Worm (Caenorhabditis elegans): ENCODE measurements around the gene W05B10.6.

Gene W05B10.6

DNA sequence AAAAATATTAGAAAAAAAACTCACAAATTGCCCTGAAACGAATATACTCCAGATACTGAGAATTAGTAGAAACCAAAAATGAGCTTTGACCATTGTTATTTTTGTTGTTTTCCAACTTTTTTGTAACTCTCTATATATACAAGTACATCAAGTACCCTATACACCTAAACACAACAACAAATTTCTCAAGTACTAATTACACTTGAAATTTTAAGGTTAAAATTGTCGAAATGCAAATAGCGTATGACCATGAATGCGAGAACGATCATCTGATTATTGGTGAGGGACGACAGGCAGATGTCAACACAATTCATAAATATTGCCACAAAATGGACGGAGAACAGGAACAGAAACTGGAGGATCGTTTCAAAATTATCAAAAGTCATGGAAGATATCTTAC is 33.7 kb downstream of the W05B10.6 start, which contains the start of gene F56H9.9:
Gene F56H9.9, minus strand, starts transcription at position 101 of the 400 bp plus-strand sequence.
- no peak for TF ChIP-seq B0310.2 (tag; optimal IDR thresholded peaks at IDR 0.05)
- no peak for TF ChIP-seq hmg-4 (GFP tag; optimal IDR thresholded peaks at IDR 0.05)
- TF ChIP-seq hmbx-1 (tag; optimal IDR thresholded peaks at IDR 0.05), result no peak
- no peak for TF ChIP-seq ets-7 (tag; optimal IDR thresholded peaks at IDR 0.05)
- TF ChIP-seq tbx-11 (GFP tag; IDR thresholded peaks at IDR 0.05), result no peak
- no peak for TF ChIP-seq flt-1 (GFP tag; IDR thresholded peaks at IDR 0.05)
- TF ChIP-seq ceh-13 (GFP tag; optimal IDR thresholded peaks at IDR 0.05), result no peak
- no peak for TF ChIP-seq scrt-1 (GFP tag; IDR thresholded peaks at IDR 0.05)
- TF ChIP-seq pes-1 (GFP tag; IDR thresholded peaks at IDR 0.05), result no peak
- TF ChIP-seq ama-1 (optimal IDR thresholded peaks at IDR 0.05), result no peak
- no peak for TF ChIP-seq tra-4 (tag; optimal IDR thresholded peaks at IDR 0.05)
- no peak for TF ChIP-seq F13C5.2 (tag; optimal IDR thresholded peaks at IDR 0.05)
- TF ChIP-seq hnd-1 (tag; optimal IDR thresholded peaks at IDR 0.05), result no peak
- no peak for TF ChIP-seq ceh-36 (tag; optimal IDR thresholded peaks at IDR 0.05)
- no peak for TF ChIP-seq sea-1 (GFP tag; conservative IDR thresholded peaks at IDR 0.05)
- TF ChIP-seq tbx-37 (GFP tag; conservative IDR thresholded peaks at IDR 0.05), result no peak
- no peak for TF ChIP-seq aly-1 (tag; optimal IDR thresholded peaks at IDR 0.05)

DNA sequence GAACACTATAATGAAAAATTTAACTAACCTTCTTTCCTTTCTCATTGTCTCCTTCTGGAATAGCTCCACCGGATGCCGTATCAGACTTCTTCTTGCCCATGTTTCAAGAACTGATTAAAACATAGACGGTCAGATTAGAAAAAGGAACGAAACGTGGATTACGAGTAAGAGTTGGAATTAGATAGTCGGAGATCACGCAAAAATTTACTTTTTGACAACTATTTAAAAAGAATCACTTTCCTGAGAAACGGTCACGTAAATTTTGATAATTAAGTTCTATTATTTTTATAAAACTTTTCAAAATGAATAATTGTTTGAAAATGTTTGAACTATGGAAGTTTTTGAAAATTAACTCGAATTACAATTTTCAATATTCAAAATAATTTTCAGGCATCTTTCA is 45.9 kb downstream of the W05B10.6 start, which contains the start of gene cyc-2.2:
Gene cyc-2.2, minus strand, starts transcription at position 101 of the 400 bp plus-strand sequence.
- TF ChIP-seq F13C5.2 (tag; optimal IDR thresholded peaks at IDR 0.05) (no peak), pes-1 (GFP tag; IDR thresholded peaks at IDR 0.05) (no peak), scrt-1 (GFP tag; IDR thresholded peaks at IDR 0.05) (no peak), ets-7 (tag; optimal IDR thresholded peaks at IDR 0.05) (no peak), tbx-37 (GFP tag; conservative IDR thresholded peaks at IDR 0.05) (no peak), tra-4 (tag; optimal IDR thresholded peaks at IDR 0.05) (no peak), flt-1 (GFP tag; IDR thresholded peaks at IDR 0.05) (no peak), tbx-11 (GFP tag; IDR thresholded peaks at IDR 0.05) (no peak), aly-1 (tag; optimal IDR thresholded peaks at IDR 0.05) (no peak), ceh-13 (GFP tag; optimal IDR thresholded peaks at IDR 0.05) (no peak), hmg-4 (GFP tag; optimal IDR thresholded peaks at IDR 0.05) (no peak)

DNA sequence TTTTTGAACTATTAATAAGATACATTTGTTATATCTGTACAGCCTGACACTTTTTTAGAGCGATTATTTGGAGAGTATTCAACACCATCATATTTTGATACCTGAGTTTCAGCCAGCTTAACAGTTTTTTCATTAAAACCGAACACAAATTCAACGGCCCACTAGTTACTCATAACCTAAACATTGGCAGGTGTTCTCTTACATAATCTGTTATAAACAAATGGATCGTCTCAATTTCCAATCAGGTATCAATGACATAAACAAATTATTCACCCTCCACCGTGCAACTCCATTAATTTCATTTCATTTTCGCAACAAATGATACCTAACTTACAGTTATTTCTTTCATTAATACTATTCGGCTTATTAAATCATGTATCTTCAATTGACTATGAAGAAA is 47.0 kb downstream of the W05B10.6 start, which contains the start of gene cubn-1:
Gene cubn-1, plus strand, starts transcription at position 301 of the 400 bp plus-strand sequence.
- TF ChIP-seq tbx-37 (GFP tag; conservative IDR thresholded peaks at IDR 0.05) (no peak), ama-1 (optimal IDR thresholded peaks at IDR 0.05) (no peak), aly-1 (tag; optimal IDR thresholded peaks at IDR 0.05) (no peak), hmg-4 (GFP tag; optimal IDR thresholded peaks at IDR 0.05) (no peak), F13C5.2 (tag; optimal IDR thresholded peaks at IDR 0.05) (no peak), ceh-36 (tag; optimal IDR thresholded peaks at IDR 0.05) (no peak), pes-1 (GFP tag; IDR thresholded peaks at IDR 0.05) (no peak), ets-7 (tag; optimal IDR thresholded peaks at IDR 0.05) (no peak), tbx-11 (GFP tag; IDR thresholded peaks at IDR 0.05) (no peak), scrt-1 (GFP tag; IDR thresholded peaks at IDR 0.05) (no peak), ceh-13 (GFP tag; optimal IDR thresholded peaks at IDR 0.05) (no peak), hmbx-1 (tag; optimal IDR thresholded peaks at IDR 0.05) (no peak), hnd-1 (tag; optimal IDR thresholded peaks at IDR 0.05) (no peak), tra-4 (tag; optimal IDR thresholded peaks at IDR 0.05) (no peak)

DNA sequence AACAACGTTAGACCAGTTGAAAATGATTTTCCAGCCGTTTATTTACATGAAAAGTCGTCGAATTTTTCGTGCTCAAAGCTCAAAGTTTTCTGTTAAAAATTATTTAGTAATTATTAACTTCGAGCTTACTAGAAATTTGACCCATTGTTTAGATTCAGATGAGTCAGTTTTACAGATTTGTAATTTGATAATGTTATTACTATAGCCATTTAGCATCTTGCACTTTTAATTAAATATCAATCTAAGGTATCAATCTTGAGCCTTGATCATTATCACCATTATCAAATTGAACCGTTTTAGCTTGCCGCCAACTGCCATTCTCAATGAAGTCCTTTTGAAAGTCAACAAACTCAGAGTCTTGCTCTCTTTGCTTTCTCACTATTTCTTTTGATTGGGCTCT is 48.5 kb downstream of the W05B10.6 start, which contains the start of gene ZC116.1:
Gene ZC116.1, plus strand, starts transcription at position 301 of the 400 bp plus-strand sequence.
- TF ChIP-seq pes-1 (GFP tag; IDR thresholded peaks at IDR 0.05), result no peak
- TF ChIP-seq scrt-1 (GFP tag; IDR thresholded peaks at IDR 0.05), result no peak
- no peak for TF ChIP-seq B0310.2 (tag; optimal IDR thresholded peaks at IDR 0.05)
- TF ChIP-seq hmg-4 (GFP tag; optimal IDR thresholded peaks at IDR 0.05), result no peak
- TF ChIP-seq sea-1 (GFP tag; conservative IDR thresholded peaks at IDR 0.05), result no peak
- TF ChIP-seq tbx-37 (GFP tag; conservative IDR thresholded peaks at IDR 0.05), result no peak
- TF ChIP-seq flt-1 (GFP tag; IDR thresholded peaks at IDR 0.05), result no peak
- no peak for TF ChIP-seq ama-1 (optimal IDR thresholded peaks at IDR 0.05)
- TF ChIP-seq ets-7 (tag; optimal IDR thresholded peaks at IDR 0.05), result no peak
- no peak for TF ChIP-seq hmbx-1 (tag; optimal IDR thresholded peaks at IDR 0.05)
- TF ChIP-seq tbx-11 (GFP tag; IDR thresholded peaks at IDR 0.05), result no peak
- TF ChIP-seq ceh-36 (tag; optimal IDR thresholded peaks at IDR 0.05), result no peak
- no peak for TF ChIP-seq tra-4 (tag; optimal IDR thresholded peaks at IDR 0.05)
- TF ChIP-seq hnd-1 (tag; optimal IDR thresholded peaks at IDR 0.05), result no peak
- no peak for TF ChIP-seq ceh-13 (GFP tag; optimal IDR thresholded peaks at IDR 0.05)
- no peak for TF ChIP-seq aly-1 (tag; optimal IDR thresholded peaks at IDR 0.05)
- TF ChIP-seq F13C5.2 (tag; optimal IDR thresholded peaks at IDR 0.05), result no peak

DNA sequence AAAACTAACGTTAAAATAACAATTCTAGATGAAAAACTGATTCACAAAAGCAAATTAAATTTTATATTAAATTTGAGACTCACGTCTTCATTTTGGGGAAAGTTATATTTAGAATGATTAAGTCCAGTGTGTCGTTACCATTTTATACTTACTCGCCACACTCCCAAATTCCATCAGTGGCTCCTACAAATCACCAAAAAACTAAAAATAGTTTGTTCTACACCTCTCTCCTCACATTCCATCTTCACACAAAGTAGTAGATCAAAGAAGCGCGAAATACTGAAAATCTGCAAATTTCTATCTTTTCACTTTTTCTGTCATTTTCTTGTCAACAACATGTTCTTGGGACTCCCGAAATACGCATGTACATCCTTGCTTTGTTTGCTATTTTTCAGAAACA is 49.2 kb downstream of the W05B10.6 start, which contains the start of gene ZC116.5:
Gene ZC116.5, minus strand, starts transcription at position 101 of the 400 bp plus-strand sequence.
- TF ChIP-seq tra-4 (tag; optimal IDR thresholded peaks at IDR 0.05), result no peak
- TF ChIP-seq tbx-11 (GFP tag; IDR thresholded peaks at IDR 0.05), result no peak
- TF ChIP-seq B0310.2 (tag; optimal IDR thresholded peaks at IDR 0.05), result no peak
- TF ChIP-seq F13C5.2 (tag; optimal IDR thresholded peaks at IDR 0.05), result no peak
- TF ChIP-seq flt-1 (GFP tag; IDR thresholded peaks at IDR 0.05), result no peak
- TF ChIP-seq ceh-36 (tag; optimal IDR thresholded peaks at IDR 0.05), result no peak
- TF ChIP-seq hnd-1 (tag; optimal IDR thresholded peaks at IDR 0.05), result no peak
- TF ChIP-seq tbx-37 (GFP tag; conservative IDR thresholded peaks at IDR 0.05), result no peak
- TF ChIP-seq ets-7 (tag; optimal IDR thresholded peaks at IDR 0.05), result no peak
- no peak for TF ChIP-seq hmbx-1 (tag; optimal IDR thresholded peaks at IDR 0.05)
- no peak for TF ChIP-seq hmg-4 (GFP tag; optimal IDR thresholded peaks at IDR 0.05)
- no peak for TF ChIP-seq sea-1 (GFP tag; conservative IDR thresholded peaks at IDR 0.05)
- no peak for TF ChIP-seq aly-1 (tag; optimal IDR thresholded peaks at IDR 0.05)

DNA sequence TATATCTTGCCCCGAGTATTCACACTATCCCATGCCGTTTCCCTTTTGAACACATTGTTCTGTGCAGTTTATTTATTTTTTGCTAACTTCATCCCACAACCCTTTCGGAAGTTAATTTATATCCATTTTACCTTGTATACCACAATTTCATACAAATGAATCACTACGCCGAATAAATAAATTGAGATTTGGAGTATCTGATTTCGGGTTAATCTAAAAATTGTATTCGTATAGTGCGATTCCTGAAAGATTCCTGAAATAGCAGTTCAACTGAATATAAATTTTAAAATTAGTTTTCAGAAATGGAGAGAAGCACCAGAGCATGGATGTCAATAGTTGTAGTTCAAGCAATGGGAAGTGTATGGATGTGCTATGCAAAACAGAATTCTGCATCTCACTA is 50.9 kb downstream of the W05B10.6 start, which contains the start of gene erg-28:
Gene erg-28, plus strand, starts transcription at position 301 of the 400 bp plus-strand sequence.
- TF ChIP-seq hnd-1 (tag; optimal IDR thresholded peaks at IDR 0.05) (no peak), flt-1 (GFP tag; IDR thresholded peaks at IDR 0.05) (no peak), hmbx-1 (tag; optimal IDR thresholded peaks at IDR 0.05) (no peak), pes-1 (GFP tag; IDR thresholded peaks at IDR 0.05) (no peak), scrt-1 (GFP tag; IDR thresholded peaks at IDR 0.05) (no peak)
